Worm (Caenorhabditis elegans) whole organism, midembryonic: Measurements from ENCODE around the gene Y82E9BR.18.

Experiments
- cog-1 ChIP-seq: sonication (generic microtip); optimal IDR thresholded peaks from 2 replicates; lab custom pipeline; 2016; ENCODE audit warnings: missing genetic modification characterization, missing compliant biosample characterization
- klf-2 ChIP-seq: fragments of 200-800 bp; sonication (Bioruptor generic); conservative IDR thresholded peaks from 2 replicates; pipeline ENCODE4 v1.3.6; 2022; ENCODE audit warnings: missing genetic modification reagents, missing genetic modification characterization, missing compliant biosample characterization
- med-1 ChIP-seq: sonication (generic microtip); optimal IDR thresholded peaks from 2 replicates; lab custom pipeline; 2017; ENCODE audit warnings: missing genetic modification characterization, mild to moderate bottlenecking, missing compliant biosample characterization, antibody characterized with exemption, missing genetic modification reagents; ENCODE audit not compliant: insufficient read depth
- ref-1 ChIP-seq: fragments of 200-800 bp; sonication (Bioruptor generic); conservative IDR thresholded peaks from 2 replicates; pipeline ENCODE4 v1.3.6; 2022; ENCODE audit warnings: missing genetic modification reagents, missing genetic modification characterization, missing compliant biosample characterization

DNA sequence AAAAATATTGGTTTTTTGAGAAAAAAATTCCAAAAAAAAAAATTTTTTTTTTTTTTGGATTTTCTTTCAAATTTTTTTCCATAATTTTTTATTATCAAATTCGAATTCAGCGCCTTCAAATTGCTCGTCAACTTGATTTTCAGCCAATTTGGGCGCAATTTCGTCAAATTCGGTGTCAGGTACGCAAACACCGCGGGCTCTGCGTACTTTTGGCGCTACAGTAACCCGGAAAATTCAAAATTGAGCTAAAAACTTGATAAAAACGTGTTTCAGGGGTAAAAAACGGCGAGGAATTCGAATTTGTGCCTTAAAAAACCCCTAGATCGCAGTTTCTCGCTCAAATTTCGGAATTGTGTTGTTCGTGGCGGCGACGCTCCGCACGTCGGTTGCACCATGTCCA lies 36.6 kb upstream of the Y82E9BR.18 start:
- TF ChIP-seq med-1 (GFP tag; lab: Kevin White, UChicago) (no peak), cog-1 (tag; lab: Kevin White, UChicago) (no peak), ref-1 (GFP tag; lab: Robert Waterston, UW) (no peak), klf-2 (GFP tag; lab: Robert Waterston, UW) (no peak)
